Fruit fly (Drosophila melanogaster) whole organism, embryonic: ENCODE measurements around the gene CG31886.

Source experiments
- Abd-B ChIP-seq: fragments of 200-800 bp; sonication (Bioruptor generic); optimal IDR thresholded peaks from 2 replicates; lab custom pipeline; 2018; ENCODE audit warnings: missing biosample characterization, mild to moderate bottlenecking, missing genetic modification characterization, moderate library complexity
- Aef1 ChIP-seq: fragments of 200-800 bp; sonication (Bioruptor generic); IDR thresholded peaks from 3 replicates; pipeline ENCODE4 v1.3.6; 2022; ENCODE audit warnings: missing biosample characterization, missing genetic modification characterization
- Asciz ChIP-seq: fragments of 200-800 bp; sonication (Bioruptor generic); optimal IDR thresholded peaks from 2 replicates; lab custom pipeline; 2017; ENCODE audit warnings: missing biosample characterization, mild to moderate bottlenecking, missing genetic modification characterization, missing genetic modification reagents
- Bgb ChIP-seq: fragments of 200-800 bp; sonication (Bioruptor generic); IDR thresholded peaks from 2 replicates; pipeline ENCODE4 v1.3.6; 2022; ENCODE audit warnings: missing biosample characterization, missing genetic modification characterization; ENCODE audit not compliant: partially characterized antibody
- CG12104 ChIP-seq: fragments of 200-800 bp; sonication (Bioruptor generic); optimal IDR thresholded peaks from 3 replicates; lab custom pipeline; 2016; ENCODE audit warnings: missing biosample characterization, missing genetic modification characterization
- CG12391 ChIP-seq: fragments of 200-800 bp; sonication (Bioruptor generic); optimal IDR thresholded peaks from 3 replicates; lab custom pipeline; 2018; ENCODE audit warnings: missing biosample characterization, mild to moderate bottlenecking, missing genetic modification characterization, moderate library complexity
- CG15601 ChIP-seq: fragments of 200-800 bp; sonication (Bioruptor generic); optimal IDR thresholded peaks from 3 replicates; lab custom pipeline; 2019; ENCODE audit warnings: missing biosample characterization, mild to moderate bottlenecking, missing genetic modification characterization, moderate library complexity
- CG1832 ChIP-seq: fragments of 200-800 bp; sonication (Bioruptor generic); optimal IDR thresholded peaks from 2 replicates; lab custom pipeline; 2017; ENCODE audit warnings: missing biosample characterization, mild to moderate bottlenecking, missing genetic modification characterization, inconsistent platforms
- CG3065 ChIP-seq: fragments of 200-800 bp; sonication (Bioruptor generic); optimal IDR thresholded peaks from 2 replicates; lab custom pipeline; 2016; ENCODE audit warnings: missing biosample characterization, missing genetic modification characterization
- CG32532 ChIP-seq: fragments of 200-800 bp; sonication (Bioruptor generic); IDR thresholded peaks from 2 replicates; pipeline ENCODE4 v1.3.6; 2022; ENCODE audit warnings: missing biosample characterization, missing genetic modification characterization
- CG4707 ChIP-seq: fragments of 200-800 bp; sonication (Bioruptor generic); optimal IDR thresholded peaks from 2 replicates; lab custom pipeline; 2018; ENCODE audit warnings: missing biosample characterization, mild to moderate bottlenecking, missing genetic modification characterization, moderate library complexity
- CG7271 ChIP-seq: fragments of 200-800 bp; sonication (Bioruptor generic); optimal IDR thresholded peaks from 2 replicates; lab custom pipeline; 2018; ENCODE audit warnings: missing biosample characterization, mild to moderate bottlenecking, missing genetic modification characterization, moderate library complexity
- CG7987 ChIP-seq: fragments of 200-800 bp; sonication (Bioruptor generic); optimal IDR thresholded peaks from 2 replicates; lab custom pipeline; 2018; ENCODE audit warnings: missing biosample characterization, mild to moderate bottlenecking, missing genetic modification characterization, moderate library complexity
- CG8290 ChIP-seq, 3 experiments: fragments of 200-800 bp; sonication (Bioruptor generic); optimal IDR thresholded peaks; 2 replicates each; lab custom pipeline; 2016 to 2019; ENCODE audit warnings: missing biosample characterization in 3 of 3, missing genetic modification characterization in 3 of 3, mild to moderate bottlenecking in 2 of 3, moderate library complexity in 1 of 3
- CG8388 ChIP-seq: fragments of 200-800 bp; sonication (Bioruptor generic); optimal IDR thresholded peaks from 2 replicates; lab custom pipeline; 2019; ENCODE audit warnings: missing biosample characterization, mild to moderate bottlenecking, missing genetic modification characterization, moderate library complexity
- CG8765 ChIP-seq: fragments of 200-800 bp; sonication (Bioruptor generic); IDR thresholded peaks from 2 replicates; pipeline ENCODE4 v1.3.6; 2022; ENCODE audit warnings: missing biosample characterization, missing genetic modification characterization
- CG9609 ChIP-seq: fragments of 200-800 bp; sonication (Bioruptor generic); optimal IDR thresholded peaks from 3 replicates; lab custom pipeline; 2016; ENCODE audit warnings: missing biosample characterization, missing genetic modification characterization
- Chrac-16 ChIP-seq: fragments of 200-800 bp; sonication (Bioruptor generic); optimal IDR thresholded peaks from 3 replicates; lab custom pipeline; 2016; ENCODE audit warnings: missing biosample characterization, missing genetic modification characterization
- D19A ChIP-seq: fragments of 200-800 bp; optimal IDR thresholded peaks from 3 replicates; lab custom pipeline; 2019; ENCODE audit warnings: missing biosample characterization, mild to moderate bottlenecking, missing genetic modification characterization, moderate library complexity
- Deaf1 ChIP-seq: fragments of 200-800 bp; optimal IDR thresholded peaks from 3 replicates; lab custom pipeline; 2019; ENCODE audit warnings: missing biosample characterization, mild to moderate bottlenecking, missing genetic modification characterization, moderate library complexity
- Dek ChIP-seq: fragments of 200-800 bp; sonication (Bioruptor generic); optimal IDR thresholded peaks from 3 replicates; lab custom pipeline; 2019; ENCODE audit warnings: missing biosample characterization, mild to moderate bottlenecking, missing genetic modification characterization, moderate library complexity
- Dip2 ChIP-seq: fragments of 200-800 bp; sonication (Bioruptor generic); IDR thresholded peaks from 2 replicates; pipeline ENCODE4 v1.3.6; 2022; ENCODE audit warnings: missing biosample characterization, missing genetic modification characterization
- E2f1 ChIP-seq: fragments of 200-800 bp; sonication (Bioruptor generic); IDR thresholded peaks from 2 replicates; pipeline ENCODE4 v1.3.6; 2022; ENCODE audit warnings: missing biosample characterization, missing genetic modification characterization
- Elba2 ChIP-seq: fragments of 200-800 bp; sonication (Bioruptor generic); optimal IDR thresholded peaks from 3 replicates; lab custom pipeline; 2016; ENCODE audit warnings: missing biosample characterization, missing genetic modification characterization
- Hmr ChIP-seq: fragments of 200-800 bp; sonication (Bioruptor generic); optimal IDR thresholded peaks from 3 replicates; lab custom pipeline; 2017; ENCODE audit warnings: mild to moderate bottlenecking, missing biosample characterization, missing genetic modification reagents, missing genetic modification characterization
- MTF-1 ChIP-seq: fragments of 200-800 bp; sonication (Bioruptor generic); optimal IDR thresholded peaks from 2 replicates; lab custom pipeline; 2018; ENCODE audit warnings: missing biosample characterization, mild to moderate bottlenecking, missing genetic modification characterization, borderline replicate concordance
- Meics ChIP-seq: fragments of 200-800 bp; sonication (Bioruptor generic); optimal IDR thresholded peaks from 2 replicates; lab custom pipeline; 2017; ENCODE audit warnings: missing biosample characterization, mild to moderate bottlenecking, missing genetic modification characterization
- Nf-YC ChIP-seq: fragments of 200-800 bp; optimal IDR thresholded peaks from 3 replicates; lab custom pipeline; 2019; ENCODE audit warnings: missing biosample characterization, mild to moderate bottlenecking, missing genetic modification characterization, moderate library complexity
- Ptx1 ChIP-seq: fragments of 200-800 bp; sonication (Bioruptor generic); IDR thresholded peaks from 2 replicates; pipeline ENCODE4 v1.3.6; 2022; ENCODE audit warnings: missing biosample characterization, missing genetic modification characterization
- Scr ChIP-seq: fragments of 200-800 bp; sonication (Bioruptor generic); IDR thresholded peaks from 2 replicates; pipeline ENCODE4 v1.3.6; 2022; ENCODE audit warnings: missing biosample characterization, missing genetic modification characterization; ENCODE audit not compliant: partially characterized antibody
- Xrp1 ChIP-seq: fragments of 200-800 bp; sonication (Bioruptor generic); IDR thresholded peaks from 2 replicates; pipeline ENCODE4 v1.3.6; 2022; ENCODE audit warnings: missing biosample characterization, missing genetic modification characterization
- bab2 ChIP-seq: fragments of 200-800 bp; sonication (Bioruptor generic); optimal IDR thresholded peaks from 2 replicates; lab custom pipeline; 2016; ENCODE audit warnings: missing biosample characterization, missing genetic modification characterization
- cato ChIP-seq: fragments of 200-800 bp; sonication (Bioruptor generic); optimal IDR thresholded peaks from 2 replicates; lab custom pipeline; 2016; ENCODE audit warnings: missing biosample characterization, missing genetic modification characterization, borderline replicate concordance
- caup ChIP-seq: fragments of 200-800 bp; sonication (Bioruptor generic); optimal IDR thresholded peaks from 3 replicates; lab custom pipeline; 2017; ENCODE audit warnings: missing biosample characterization, mild to moderate bottlenecking, missing genetic modification characterization, moderate library complexity; ENCODE audit not compliant: severe bottlenecking
- cg ChIP-seq: fragments of 200-800 bp; sonication (Bioruptor generic); optimal IDR thresholded peaks from 3 replicates; lab custom pipeline; 2019; ENCODE audit warnings: missing biosample characterization, mild to moderate bottlenecking, missing genetic modification characterization, moderate library complexity
- crp ChIP-seq, 2 experiments: fragments of 200-800 bp; sonication (Bioruptor generic); optimal IDR thresholded peaks; 2 replicates in 1 of 2; 3 replicates in 1 of 2; lab custom pipeline; 2017; ENCODE audit warnings: missing biosample characterization in 2 of 2, missing genetic modification characterization in 2 of 2, mild to moderate bottlenecking in 1 of 2, moderate library complexity in 1 of 2
- ewg ChIP-seq: fragments of 200-800 bp; sonication (Bioruptor generic); optimal IDR thresholded peaks from 3 replicates; lab custom pipeline; 2017; ENCODE audit warnings: mild to moderate bottlenecking, missing biosample characterization, missing genetic modification reagents, missing genetic modification characterization
- gem ChIP-seq: fragments of 200-800 bp; sonication (Bioruptor generic); optimal IDR thresholded peaks from 2 replicates; lab custom pipeline; 2019; ENCODE audit warnings: missing biosample characterization, mild to moderate bottlenecking, missing genetic modification characterization, moderate library complexity
- grau ChIP-seq: fragments of 200-800 bp; optimal IDR thresholded peaks from 3 replicates; lab custom pipeline; 2019; ENCODE audit warnings: missing biosample characterization, mild to moderate bottlenecking, missing genetic modification characterization, moderate library complexity
- lab ChIP-seq: fragments of 200-800 bp; sonication (Bioruptor generic); optimal IDR thresholded peaks from 3 replicates; lab custom pipeline; 2017; ENCODE audit warnings: missing biosample characterization, missing genetic modification characterization, mild to moderate bottlenecking, moderate library complexity, missing genetic modification reagents
- lbe ChIP-seq: fragments of 200-800 bp; sonication (Bioruptor generic); optimal IDR thresholded peaks from 2 replicates; lab custom pipeline; 2016; ENCODE audit warnings: missing biosample characterization, mild to moderate bottlenecking, missing genetic modification characterization
- lilli ChIP-seq: fragments of 200-800 bp; sonication (Bioruptor generic); optimal IDR thresholded peaks from 3 replicates; lab custom pipeline; 2016; ENCODE audit warnings: missing biosample characterization, missing genetic modification characterization
- pita ChIP-seq: fragments of 200-800 bp; sonication (Bioruptor generic); optimal IDR thresholded peaks from 2 replicates; lab custom pipeline; 2017; ENCODE audit warnings: missing biosample characterization, mild to moderate bottlenecking, missing genetic modification characterization
- repo ChIP-seq: fragments of 200-800 bp; sonication (Bioruptor generic); optimal IDR thresholded peaks from 2 replicates; lab custom pipeline; 2016; ENCODE audit warnings: missing biosample characterization, missing genetic modification characterization
- salm ChIP-seq: fragments of 200-800 bp; sonication (Bioruptor generic); optimal IDR thresholded peaks from 2 replicates; lab custom pipeline; 2018; ENCODE audit warnings: missing biosample characterization, mild to moderate bottlenecking, missing genetic modification characterization
- sima ChIP-seq: fragments of 200-800 bp; sonication (Bioruptor generic); optimal IDR thresholded peaks from 2 replicates; lab custom pipeline; 2016; ENCODE audit warnings: missing biosample characterization, missing genetic modification characterization
- sisA ChIP-seq: fragments of 200-800 bp; sonication (Bioruptor generic); IDR thresholded peaks from 2 replicates; pipeline ENCODE4 v1.3.6; 2022; ENCODE audit warnings: missing biosample characterization, missing genetic modification characterization
- slbo ChIP-seq: fragments of 200-800 bp; sonication (Bioruptor generic); IDR thresholded peaks from 2 replicates; pipeline ENCODE4 v1.3.6; 2022; ENCODE audit warnings: missing biosample characterization, missing genetic modification characterization
- zfh1 ChIP-seq: fragments of 200-800 bp; sonication (Bioruptor generic); IDR thresholded peaks from 3 replicates; pipeline ENCODE4 v1.3.6; 2022; ENCODE audit warnings: missing biosample characterization, missing genetic modification characterization

Gene CG31886

DNA sequence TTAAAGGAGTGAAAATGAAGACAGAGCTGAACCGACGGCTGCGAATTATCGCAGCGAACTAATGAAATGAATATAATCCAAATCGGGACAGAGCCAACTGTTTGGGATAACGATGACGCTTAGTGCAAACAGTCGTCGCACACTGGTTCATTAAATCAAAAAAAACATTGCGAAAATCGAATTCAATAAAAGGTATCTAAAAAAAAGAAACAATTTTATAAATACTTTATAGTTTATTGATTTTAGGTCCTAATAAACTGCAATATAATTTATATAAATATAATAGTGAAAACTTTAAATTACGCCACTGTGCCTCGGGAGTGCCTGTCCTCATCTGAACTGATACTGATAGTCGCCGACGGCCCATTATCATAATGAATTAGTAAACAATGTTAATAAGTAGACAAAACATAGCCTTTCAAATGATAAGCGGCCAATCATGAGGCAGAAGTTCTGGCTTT is at the start of gene CG31886 (continued):
- TF ChIP-seq CG4707 (GFP tag; lab: Kevin White, UChicago) (no peak), grau (tag; lab: Kevin White, UChicago) (peak; percentile 6), Chrac-16 (GFP tag; lab: Kevin White, UChicago) (peak; percentile 2), Abd-B (GFP tag; lab: Kevin White, UChicago) (no peak), sima (GFP tag; lab: Kevin White, UChicago) (no peak), ewg (no peak), CG1832 (GFP tag; lab: Kevin White, UChicago) (no peak), CG12104 (GFP tag; lab: Kevin White, UChicago) (no peak), CG8388 (peak; percentile 61), Meics (GFP tag; lab: Kevin White, UChicago) (peak; percentile 30), CG32532 (peak; percentile 43; the same call in 1 of the 2 replicates), gem (tag; lab: Kevin White, UChicago) (peak; percentile 55), cg (GFP tag; lab: Kevin White, UChicago) (no peak), D19A (tag; lab: Kevin White, UChicago) (no peak), zfh1 (GFP tag; lab: Robert Waterston, UW) (peak; percentile 58; the same call in 2 of the 3 replicates), lab (peak; percentile 55), CG8765 (GFP tag; lab: Robert Waterston, UW) (no peak), Xrp1 (peak; percentile 55; the same call in 1 of the 2 replicates), CG15601 (tag; lab: Kevin White, UChicago) (peak; percentile 8), lilli (GFP tag; lab: Kevin White, UChicago) (peak; percentile 21), crp (GFP tag; optimal IDR thresholded peaks at IDR 0.05; lab: Kevin White, UChicago) (no peak), cato (GFP tag; lab: Kevin White, UChicago) (no peak), Dek (tag; lab: Kevin White, UChicago) (peak; percentile 8), Dip2 (GFP tag; lab: Robert Waterston, UW) (no peak), sisA (no peak; the same call in 1 of the 2 replicates), repo (GFP tag; lab: Kevin White, UChicago) (no peak), Scr (GFP tag; lab: Robert Waterston, UW) (no peak), Nf-YC (tag; lab: Kevin White, UChicago) (no peak), salm (tag; lab: Kevin White, UChicago) (no peak), CG7987 (GFP tag; lab: Kevin White, UChicago) (no peak), pita (no peak), Hmr (peak; percentile 13), CG9609 (GFP tag; lab: Kevin White, UChicago) (no peak), lbe (no peak), CG7271 (tag; lab: Kevin White, UChicago) (no peak), Ptx1 (GFP tag; lab: Robert Waterston, UW) (no peak), CG8290 (GFP tag; optimal IDR thresholded peaks at IDR 0.05; lab: Kevin White, UChicago) (no peak), CG8290 (tag; optimal IDR thresholded peaks at IDR 0.05; lab: Kevin White, UChicago) (no peak), Asciz (GFP tag; lab: Kevin White, UChicago) (no peak), Deaf1 (tag; lab: Kevin White, UChicago) (no peak), slbo (peak; percentile 64), E2f1 (GFP tag; lab: Robert Waterston, UW) (no peak), CG12391 (peak; percentile 21), MTF-1 (no peak), CG3065 (GFP tag; lab: Kevin White, UChicago) (no peak), Bgb (GFP tag; lab: Robert Waterston, UW) (no peak), Aef1 (GFP tag; lab: Robert Waterston, UW) (no peak), bab2 (no peak), Elba2 (no peak), caup (GFP tag; lab: Kevin White, UChicago) (peak; percentile 18)
